Worm (Caenorhabditis elegans) whole organism, mixed stage, embryonic: Measurements from ENCODE around the gene phg-1.

Source experiments
- nhr-12 ChIP-seq: fragments of 150-350 bp; optimal IDR thresholded peaks from 2 replicates; lab custom pipeline; 2014; ENCODE audit warnings: missing biosample characterization, missing genetic modification characterization
- nhr-76 ChIP-seq: sonication (generic microtip); optimal IDR thresholded peaks from 2 replicates; lab custom pipeline; 2017; ENCODE audit warnings: missing biosample characterization, missing genetic modification characterization
- pha-4 ChIP-seq: fragments of 150-350 bp; optimal IDR thresholded peaks from 2 replicates; lab custom pipeline; 2018; ENCODE audit warnings: missing biosample characterization, missing genetic modification reagents, missing genetic modification characterization
- ztf-11 ChIP-seq: fragments of 150-350 bp; optimal IDR thresholded peaks from 2 replicates; lab custom pipeline; 2014; ENCODE audit warnings: missing biosample characterization, missing genetic modification characterization

DNA sequence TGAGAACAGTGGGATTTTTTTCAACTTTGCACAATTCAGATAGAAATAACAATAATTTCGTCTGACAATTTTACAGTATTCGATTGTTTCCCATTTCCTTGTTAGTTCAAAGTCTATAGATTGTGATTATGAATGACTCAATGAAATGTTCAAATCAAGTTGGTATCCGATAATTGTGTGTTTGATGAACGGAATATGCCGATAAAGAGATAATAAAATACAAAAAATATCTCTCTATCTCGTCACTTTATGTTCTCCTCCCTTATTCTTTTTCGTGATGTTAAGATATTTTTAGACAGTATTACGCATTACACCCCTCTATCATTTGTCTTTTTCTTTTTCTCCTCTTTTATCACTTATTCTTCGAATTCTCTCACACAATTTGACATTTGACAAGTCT is 15.0 kb upstream of the phg-1 start, which contains the start of gene F27E5.7:
- no peak for TF ChIP-seq ztf-11 (tag; lab: Kevin White, UChicago)
- TF ChIP-seq nhr-76 (tag; lab: Kevin White, UChicago) = no peak
- no peak for TF ChIP-seq pha-4 (tag; lab: Kevin White, UChicago)
- TF ChIP-seq nhr-12 (tag; lab: Kevin White, UChicago) = no peak
